Fruit fly (Drosophila melanogaster) whole organism, embryonic: Measurements from ENCODE around the gene DEF8.

ENCODE experiments used
- Adf1 ChIP-seq: fragments of 200-800 bp; sonication (Bioruptor generic); IDR thresholded peaks from 2 replicates; pipeline ENCODE4 v1.3.6; 2022; ENCODE audit warnings: missing biosample characterization, missing genetic modification characterization
- B-H1 ChIP-seq: fragments of 200-800 bp; sonication (Bioruptor generic); IDR thresholded peaks from 3 replicates; pipeline ENCODE4 v1.3.6; 2022; ENCODE audit warnings: missing biosample characterization, missing genetic modification characterization
- BEAF-32 ChIP-seq: fragments of 200-800 bp; sonication (Bioruptor generic); optimal IDR thresholded peaks from 3 replicates; lab custom pipeline; 2017; ENCODE audit warnings: missing biosample characterization, missing genetic modification characterization, mild to moderate bottlenecking, moderate library complexity, missing genetic modification reagents
- Bteb2 ChIP-seq: fragments of 200-800 bp; sonication (Bioruptor generic); optimal IDR thresholded peaks from 2 replicates; lab custom pipeline; 2016; ENCODE audit warnings: missing biosample characterization, missing genetic modification characterization
- CG10462 ChIP-seq: fragments of 200-800 bp; sonication (Bioruptor generic); optimal IDR thresholded peaks from 2 replicates; lab custom pipeline; 2016; ENCODE audit warnings: missing biosample characterization, missing genetic modification characterization
- CG11093 ChIP-seq: fragments of 200-800 bp; sonication (Bioruptor generic); IDR thresholded peaks from 3 replicates; pipeline ENCODE4 v1.3.6; 2022; ENCODE audit warnings: missing biosample characterization, missing genetic modification characterization
- CG15269 ChIP-seq: fragments of 200-800 bp; sonication (Bioruptor generic); optimal IDR thresholded peaks from 2 replicates; lab custom pipeline; 2018; ENCODE audit warnings: missing biosample characterization, mild to moderate bottlenecking, missing genetic modification characterization, moderate library complexity
- CG15479 ChIP-seq: fragments of 200-800 bp; sonication (Bioruptor generic); optimal IDR thresholded peaks from 3 replicates; lab custom pipeline; 2019; ENCODE audit warnings: missing biosample characterization, mild to moderate bottlenecking, missing genetic modification characterization, moderate library complexity
- CG1647 ChIP-seq: fragments of 200-800 bp; sonication (Bioruptor generic); optimal IDR thresholded peaks from 3 replicates; lab custom pipeline; 2016; ENCODE audit warnings: missing biosample characterization, missing genetic modification characterization
- CG16815 ChIP-seq: fragments of 200-800 bp; sonication (Bioruptor generic); optimal IDR thresholded peaks from 3 replicates; lab custom pipeline; 2017; ENCODE audit warnings: missing biosample characterization, mild to moderate bottlenecking, missing genetic modification characterization
- CG2120 ChIP-seq: fragments of 200-800 bp; sonication (Bioruptor generic); optimal IDR thresholded peaks from 3 replicates; lab custom pipeline; 2016; ENCODE audit warnings: missing biosample characterization, missing genetic modification characterization
- CG30020 ChIP-seq: fragments of 200-800 bp; optimal IDR thresholded peaks from 2 replicates; lab custom pipeline; 2019; ENCODE audit warnings: missing biosample characterization, mild to moderate bottlenecking, missing genetic modification characterization, moderate library complexity
- CG31365 ChIP-seq: fragments of 200-800 bp; sonication (Bioruptor generic); optimal IDR thresholded peaks from 2 replicates; lab custom pipeline; 2018; ENCODE audit warnings: missing biosample characterization, mild to moderate bottlenecking, missing genetic modification characterization
- CG4730 ChIP-seq: fragments of 200-800 bp; sonication (Bioruptor generic); IDR thresholded peaks from 2 replicates; pipeline ENCODE4 v1.3.6; 2022; ENCODE audit warnings: missing biosample characterization, missing genetic modification characterization
- CG5953 ChIP-seq: fragments of 200-800 bp; sonication (Bioruptor generic); IDR thresholded peaks from 2 replicates; pipeline ENCODE4 v1.3.6; 2022; ENCODE audit warnings: missing biosample characterization, missing genetic modification characterization
- CG6765 ChIP-seq: fragments of 200-800 bp; sonication (Bioruptor generic); optimal IDR thresholded peaks from 3 replicates; lab custom pipeline; 2017; ENCODE audit warnings: missing biosample characterization, mild to moderate bottlenecking, missing genetic modification characterization
- CG8944 ChIP-seq: fragments of 200-800 bp; sonication (Bioruptor generic); optimal IDR thresholded peaks from 3 replicates; lab custom pipeline; 2016; ENCODE audit warnings: missing biosample characterization, missing genetic modification characterization
- CG9932 ChIP-seq: fragments of 200-800 bp; sonication (Bioruptor generic); IDR thresholded peaks from 2 replicates; pipeline ENCODE4 v1.3.6; 2022; ENCODE audit warnings: missing biosample characterization, missing genetic modification characterization
- CTCF ChIP-seq: fragments of 200-800 bp; sonication (Bioruptor generic); optimal IDR thresholded peaks from 2 replicates; lab custom pipeline; 2017; ENCODE audit warnings: missing biosample characterization, mild to moderate bottlenecking, missing genetic modification characterization, moderate library complexity
- Deaf1 ChIP-seq: fragments of 200-800 bp; optimal IDR thresholded peaks from 3 replicates; lab custom pipeline; 2019; ENCODE audit warnings: missing biosample characterization, mild to moderate bottlenecking, missing genetic modification characterization, moderate library complexity
- Dek ChIP-seq: fragments of 200-800 bp; sonication (Bioruptor generic); optimal IDR thresholded peaks from 3 replicates; lab custom pipeline; 2019; ENCODE audit warnings: missing biosample characterization, mild to moderate bottlenecking, missing genetic modification characterization, moderate library complexity
- Dfd ChIP-seq, 2 experiments: fragments of >200 bp; optimal IDR thresholded peaks; 2 replicates each; lab custom pipeline; 2017; ENCODE audit warnings: missing biosample characterization in 2 of 2, missing genetic modification characterization in 2 of 2
- Dip2 ChIP-seq: fragments of 200-800 bp; sonication (Bioruptor generic); IDR thresholded peaks from 2 replicates; pipeline ENCODE4 v1.3.6; 2022; ENCODE audit warnings: missing biosample characterization, missing genetic modification characterization
- Drgx ChIP-seq: fragments of 200-800 bp; sonication (Bioruptor generic); IDR thresholded peaks from 2 replicates; pipeline ENCODE4 v1.3.6; 2022; ENCODE audit warnings: missing biosample characterization, missing genetic modification characterization
- MTF-1 ChIP-seq: fragments of 200-800 bp; sonication (Bioruptor generic); optimal IDR thresholded peaks from 2 replicates; lab custom pipeline; 2018; ENCODE audit warnings: missing biosample characterization, mild to moderate bottlenecking, missing genetic modification characterization, borderline replicate concordance
- NK7.1 ChIP-seq: fragments of 200-800 bp; sonication (Bioruptor generic); optimal IDR thresholded peaks from 3 replicates; lab custom pipeline; 2016; ENCODE audit warnings: missing biosample characterization, missing genetic modification characterization
- Nf-YB ChIP-seq: fragments of 200-800 bp; sonication (Bioruptor generic); optimal IDR thresholded peaks from 3 replicates; lab custom pipeline; 2019; ENCODE audit warnings: missing biosample characterization, mild to moderate bottlenecking, missing genetic modification characterization, moderate library complexity
- Opbp ChIP-seq: fragments of 200-800 bp; sonication (Bioruptor generic); IDR thresholded peaks from 3 replicates; pipeline ENCODE4 v1.3.6; 2022; ENCODE audit warnings: missing biosample characterization, missing genetic modification characterization; ENCODE audit not compliant: partially characterized antibody
- Trl ChIP-seq, 3 experiments: fragments of >200 bp in 2 of 3; fragments of 200-800 bp in 1 of 3; sonication (Bioruptor generic) in 1 of 3; optimal IDR thresholded peaks; 2 replicates in 1 of 3; 3 replicates in 2 of 3; lab custom pipeline; 2016 to 2017; ENCODE audit warnings: missing biosample characterization in 1 of 3, missing genetic modification characterization in 1 of 3
- Xrp1 ChIP-seq: fragments of 200-800 bp; sonication (Bioruptor generic); IDR thresholded peaks from 2 replicates; pipeline ENCODE4 v1.3.6; 2022; ENCODE audit warnings: missing biosample characterization, missing genetic modification characterization
- ab ChIP-seq: fragments of 200-800 bp; sonication (Bioruptor generic); optimal IDR thresholded peaks from 2 replicates; lab custom pipeline; 2016; ENCODE audit warnings: missing biosample characterization, missing genetic modification characterization
- ac ChIP-seq: fragments of 200-800 bp; sonication (Bioruptor generic); optimal IDR thresholded peaks from 3 replicates; lab custom pipeline; 2017; ENCODE audit warnings: missing biosample characterization, mild to moderate bottlenecking, missing genetic modification characterization
- ara ChIP-seq: fragments of 200-800 bp; sonication (Bioruptor generic); IDR thresholded peaks from 2 replicates; pipeline ENCODE4 v1.3.6; 2022; ENCODE audit warnings: missing biosample characterization, missing genetic modification characterization
- chn ChIP-seq: fragments of 200-800 bp; sonication (Bioruptor generic); optimal IDR thresholded peaks from 2 replicates; lab custom pipeline; 2016; ENCODE audit warnings: missing biosample characterization, missing genetic modification characterization
- dan ChIP-seq: fragments of 200-800 bp; sonication (Bioruptor generic); IDR thresholded peaks from 2 replicates; pipeline ENCODE4 v1.3.6; 2022; ENCODE audit warnings: missing biosample characterization, missing genetic modification characterization
- dysf ChIP-seq: fragments of 200-800 bp; sonication (Bioruptor generic); IDR thresholded peaks from 3 replicates; pipeline ENCODE4 v1.3.6; 2022; ENCODE audit warnings: missing biosample characterization, missing genetic modification characterization
- eyg ChIP-seq: fragments of 200-800 bp; sonication (Bioruptor generic); optimal IDR thresholded peaks from 3 replicates; lab custom pipeline; 2016; ENCODE audit warnings: missing biosample characterization, missing genetic modification characterization
- ind ChIP-seq: fragments of 200-800 bp; sonication (Bioruptor generic); optimal IDR thresholded peaks from 3 replicates; lab custom pipeline; 2016; ENCODE audit warnings: missing biosample characterization, missing genetic modification characterization
- ken ChIP-seq: fragments of 200-800 bp; sonication (Bioruptor generic); IDR thresholded peaks from 3 replicates; pipeline ENCODE4 v1.3.6; 2022; ENCODE audit warnings: missing biosample characterization, missing genetic modification characterization
- nerfin-2 ChIP-seq: fragments of 200-800 bp; sonication (Bioruptor generic); IDR thresholded peaks from 2 replicates; pipeline ENCODE4 v1.3.6; 2022; ENCODE audit warnings: missing biosample characterization, missing genetic modification characterization; ENCODE audit not compliant: partially characterized antibody
- nom ChIP-seq: fragments of 200-800 bp; sonication (Bioruptor generic); optimal IDR thresholded peaks from 2 replicates; lab custom pipeline; 2017; ENCODE audit warnings: missing biosample characterization, missing genetic modification characterization, mild to moderate bottlenecking, moderate library complexity, missing genetic modification reagents
- otp ChIP-seq: fragments of 200-800 bp; sonication (Bioruptor generic); IDR thresholded peaks from 3 replicates; pipeline ENCODE4, ENCODE4 v1.3.6; 2022; ENCODE audit warnings: missing biosample characterization, missing genetic modification characterization
- pan ChIP-seq, 4 experiments: fragments of >200 bp in 3 of 4; fragments of 200-800 bp in 1 of 4; sonication (Bioruptor generic) in 1 of 4; optimal IDR thresholded peaks in 3 of 4; IDR thresholded peaks in 1 of 4; 2 replicates each; pipeline versions ENCODE4 v1.3.6 to Lab custom; 2017 to 2022; ENCODE audit warnings: missing biosample characterization in 2 of 4, missing genetic modification characterization in 2 of 4, mixed read lengths in 1 of 4
- pzg ChIP-seq: fragments of 200-800 bp; sonication (Bioruptor generic); optimal IDR thresholded peaks from 3 replicates; lab custom pipeline; 2018; ENCODE audit warnings: missing biosample characterization, mild to moderate bottlenecking, missing genetic modification characterization, moderate library complexity
- rib ChIP-seq: fragments of 200-800 bp; sonication (Bioruptor generic); IDR thresholded peaks from 2 replicates; pipeline ENCODE4 v1.3.6; 2022; ENCODE audit warnings: missing biosample characterization, missing genetic modification characterization
- twi ChIP-seq: fragments of 200-800 bp; optimal IDR thresholded peaks from 2 replicates; lab custom pipeline; 2019; ENCODE audit warnings: missing biosample characterization, mild to moderate bottlenecking, missing genetic modification characterization, moderate library complexity
- wek ChIP-seq: fragments of 200-800 bp; sonication (Bioruptor generic); optimal IDR thresholded peaks from 3 replicates; lab custom pipeline; 2018; ENCODE audit warnings: missing biosample characterization, mild to moderate bottlenecking, missing genetic modification characterization, moderate library complexity
- yki ChIP-seq: fragments of >200 bp; optimal IDR thresholded peaks from 3 replicates; lab custom pipeline; 2018
- zf30C ChIP-seq: fragments of 200-800 bp; sonication (Bioruptor generic); optimal IDR thresholded peaks from 3 replicates; lab custom pipeline; 2018; ENCODE audit warnings: missing biosample characterization, mild to moderate bottlenecking, missing genetic modification characterization

Gene DEF8

DNA sequence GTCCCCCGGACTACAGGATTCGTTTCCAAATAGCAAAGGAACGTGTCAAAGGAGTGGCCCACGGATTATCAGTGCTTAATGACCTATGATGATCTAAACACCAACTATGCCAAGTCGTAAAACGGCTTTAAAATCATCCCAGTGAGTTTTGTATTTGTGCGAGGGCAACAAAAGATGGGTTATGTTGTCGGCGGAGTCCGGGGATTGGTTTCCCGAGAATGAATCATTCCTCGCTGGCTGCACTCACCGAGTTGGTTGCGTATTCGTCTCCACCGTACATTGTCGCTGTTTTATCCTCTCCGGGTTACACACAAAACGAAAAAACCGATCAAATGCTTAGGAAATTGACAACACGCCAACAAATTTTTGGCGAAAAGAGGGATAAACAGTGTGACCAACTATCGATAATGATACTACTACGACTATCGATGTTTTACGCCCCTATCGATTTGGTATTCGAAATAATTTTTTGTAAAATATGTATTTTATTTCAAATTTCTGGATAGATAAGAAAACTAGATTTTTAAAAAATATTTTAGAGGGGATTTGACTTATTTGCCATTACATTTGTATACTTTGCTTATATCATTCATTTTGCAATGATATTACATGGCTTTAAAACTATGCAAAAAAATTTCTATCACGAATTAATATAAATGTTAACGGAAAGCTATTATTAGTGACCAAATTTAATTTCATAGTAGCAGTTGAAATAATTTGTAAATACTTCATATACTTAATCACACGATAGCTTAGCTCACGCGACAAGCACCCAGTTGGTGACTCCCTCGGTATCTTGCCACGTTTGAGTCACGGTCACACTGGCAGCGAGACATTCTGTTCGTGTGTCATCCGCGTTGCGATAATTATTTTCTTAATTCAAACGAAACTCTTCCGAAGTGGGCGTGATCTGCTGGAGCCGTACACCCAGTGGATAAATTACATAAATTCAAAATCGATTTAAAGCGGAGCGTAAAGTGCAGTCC is 14.1 kb downstream of the DEF8 start, which contains the start of the genes eIF3l and Nrx-IV (continued):
- TF ChIP-seq CG2120 (GFP tag; lab: Kevin White, UChicago) (no peak), nerfin-2 (GFP tag; lab: Robert Waterston, UW) (no peak), nom (GFP tag; lab: Kevin White, UChicago) (no peak), pan (optimal IDR thresholded peaks at IDR 0.05; lab: Kevin White, UChicago) (no peak), pan (GFP tag; optimal IDR thresholded peaks at IDR 0.05 in 1 of 2, IDR thresholded peaks at IDR 0.05 in 1 of 2) (no peak), Dek (tag; lab: Kevin White, UChicago) (no peak), Drgx (GFP tag; lab: Robert Waterston, UW) (no peak), Dfd (GFP tag; optimal IDR thresholded peaks at IDR 0.05; lab: Kevin White, UChicago) (no peak), CG30020 (tag; lab: Kevin White, UChicago) (peak; percentile 27), chn (no peak), Deaf1 (peak; percentile 61), CG9932 (GFP tag; lab: Robert Waterston, UW) (no peak), otp (GFP tag; lab: Robert Waterston, UW) (no peak), B-H1 (GFP tag; lab: Robert Waterston, UW) (no peak), Dip2 (no peak), ab (GFP tag; lab: Kevin White, UChicago) (no peak), Adf1 (GFP tag; lab: Robert Waterston, UW) (no peak), Opbp (GFP tag; lab: Robert Waterston, UW) (peak; percentile 54), Trl (optimal IDR thresholded peaks at IDR 0.05; lab: Kevin White, UChicago) (no peak), Trl (GFP tag; optimal IDR thresholded peaks at IDR 0.05; lab: Kevin White, UChicago) (no peak), dan (GFP tag; lab: Robert Waterston, UW) (no peak), CG6765 (GFP tag; lab: Kevin White, UChicago) (no peak), wek (GFP tag; lab: Kevin White, UChicago) (no peak), BEAF-32 (GFP tag; lab: Kevin White, UChicago) (peak; percentile 88), twi (no peak), CG1647 (no peak), CG15269 (tag; lab: Kevin White, UChicago) (no peak), yki (no peak), CG31365 (tag; lab: Kevin White, UChicago) (no peak), MTF-1 (GFP tag; lab: Kevin White, UChicago) (no peak), CG5953 (GFP tag; lab: Robert Waterston, UW) (no peak), ara (GFP tag; lab: Robert Waterston, UW) (no peak), CG15479 (no peak), pzg (GFP tag; lab: Kevin White, UChicago) (peak; percentile 61), ind (no peak), CG4730 (GFP tag; lab: Robert Waterston, UW) (no peak), ac (GFP tag; lab: Kevin White, UChicago) (no peak), zf30C (GFP tag; lab: Kevin White, UChicago) (no peak), CG10462 (no peak), dysf (GFP tag; lab: Robert Waterston, UW) (no peak), eyg (GFP tag; lab: Kevin White, UChicago) (no peak), Xrp1 (GFP tag; lab: Robert Waterston, UW) (no peak), CG8944 (no peak), rib (GFP tag; lab: Robert Waterston, UW) (no peak), CTCF (no peak), ken (no peak), Nf-YB (GFP tag; lab: Kevin White, UChicago) (no peak), NK7.1 (GFP tag; lab: Kevin White, UChicago) (no peak), Bteb2 (GFP tag; lab: Kevin White, UChicago) (peak; percentile 1), CG16815 (no peak), CG11093 (GFP tag; lab: Robert Waterston, UW) (no peak)
